Fruit fly (Drosophila melanogaster): ENCODE data around the gene vanin-like.

The vanin-like gene

DNA sequence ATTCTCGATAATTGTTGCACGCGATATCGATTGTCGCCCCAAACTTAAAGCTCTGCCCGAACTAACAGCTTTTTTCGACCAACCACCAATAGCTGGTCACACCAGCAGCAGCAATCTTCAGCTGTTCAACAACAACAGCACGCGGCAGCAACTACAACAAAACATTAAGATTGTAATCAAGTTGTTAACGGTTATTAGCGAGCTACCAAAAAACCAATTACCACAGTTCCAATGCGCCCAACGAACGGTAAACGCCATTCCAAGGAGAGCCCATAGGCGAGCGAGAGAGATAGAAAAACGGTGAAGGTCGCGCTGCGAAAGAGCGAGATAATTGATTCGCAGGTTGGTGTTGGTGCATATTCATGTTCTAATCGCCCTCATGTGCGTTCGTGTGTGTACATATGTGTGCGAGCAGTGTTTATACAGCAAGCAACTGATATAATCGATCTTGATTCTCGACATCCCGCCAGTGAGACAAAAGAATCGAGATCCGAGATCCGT is 17.5 kb upstream of the vanin-like start, which contains the start of gene Efr (continued):
- TF ChIP-seq gcm2 (GFP tag; optimal IDR thresholded peaks at IDR 0.05) (no peak), CG18262 (tag; optimal IDR thresholded peaks at IDR 0.05) (no peak), CHES-1-like (GFP tag; optimal IDR thresholded peaks at IDR 0.05) (no peak), Doc3 (GFP tag; IDR thresholded peaks at IDR 0.05; ENCODE audit: partially characterized antibody) (0 out of 3 replicates have a peak, but pooled peaks have one; percentile 14), esg (GFP tag; conservative IDR thresholded peaks at IDR 0.05) (no peak), tna (GFP tag; IDR thresholded peaks at IDR 0.05; ENCODE audit: partially characterized antibody) (no peak)

DNA sequence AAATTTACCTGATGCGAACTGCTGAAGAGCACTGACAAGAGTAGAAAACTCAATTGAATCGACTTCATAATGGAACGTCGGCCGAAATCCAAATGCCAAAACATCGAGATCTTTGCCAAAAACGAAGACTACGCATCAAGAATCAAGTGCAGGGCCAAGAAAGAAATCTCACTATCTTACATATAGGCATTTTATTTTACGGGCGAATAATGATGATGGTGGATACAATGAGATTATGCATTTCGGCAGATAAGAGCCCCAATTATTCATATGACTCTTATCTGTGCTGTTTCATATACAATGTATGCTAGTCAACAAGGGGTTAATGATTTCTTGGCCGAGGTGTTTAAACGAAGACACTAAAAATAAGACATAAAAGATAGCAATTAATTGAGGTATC is 16.9 kb upstream of the vanin-like start, which contains the start of gene Btnd:
TSS of gene Btnd (minus strand) at position 101 of the 400 bp plus-strand sequence.
- TF ChIP-seq YL-1 (GFP tag; optimal IDR thresholded peaks at IDR 0.05) = no peak
- no peak for TF ChIP-seq CG14050 (GFP tag; IDR thresholded peaks at IDR 0.05)
- no peak for TF ChIP-seq CG5245 (GFP tag; optimal IDR thresholded peaks at IDR 0.05)
- TF ChIP-seq unpg (GFP tag; optimal IDR thresholded peaks at IDR 0.05) = no peak
- TF ChIP-seq CG11085 (GFP tag; IDR thresholded peaks at IDR 0.05) = no peak
- no peak for TF ChIP-seq nom (GFP tag; optimal IDR thresholded peaks at IDR 0.05)
- TF ChIP-seq CG4404 (GFP tag; IDR thresholded peaks at IDR 0.05) = no peak

DNA sequence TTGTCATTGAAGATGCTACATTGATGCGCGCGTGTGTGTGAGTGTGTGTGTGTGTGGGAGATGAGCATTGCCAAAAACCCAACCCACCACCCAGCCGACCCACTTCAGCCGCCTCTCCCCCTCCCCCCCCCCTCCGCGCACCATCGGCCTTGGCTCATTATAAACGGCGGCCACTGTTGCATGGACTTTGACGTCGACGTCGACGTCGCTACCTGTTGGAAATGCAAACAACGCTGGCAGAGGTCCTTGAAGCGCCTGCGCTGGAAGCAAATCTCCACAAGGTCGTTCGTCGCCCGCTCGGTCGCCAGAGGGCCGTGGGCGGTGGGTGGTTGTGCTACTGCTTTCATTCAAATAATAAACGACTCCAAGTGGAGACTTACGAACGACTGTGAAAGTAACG is 14.3 kb upstream of the vanin-like start:
- TF ChIP-seq CG2712 (tag; optimal IDR thresholded peaks at IDR 0.05) = no peak
- no peak for TF ChIP-seq CG9609 (GFP tag; optimal IDR thresholded peaks at IDR 0.05)
- no peak for TF ChIP-seq Drgx (GFP tag; IDR thresholded peaks at IDR 0.05)
- TF ChIP-seq CG12236 (GFP tag; optimal IDR thresholded peaks at IDR 0.05) = no peak
- TF ChIP-seq yki (optimal IDR thresholded peaks at IDR 0.05) = no peak
- no peak for TF ChIP-seq pfk (GFP tag; optimal IDR thresholded peaks at IDR 0.05)
- peak; percentile 58 for TF ChIP-seq crol (GFP tag; IDR thresholded peaks at IDR 0.05)
- TF ChIP-seq Gug (GFP tag; IDR thresholded peaks at IDR 0.05) = no peak
- TF ChIP-seq cato (GFP tag; optimal IDR thresholded peaks at IDR 0.05; ENCODE audit: borderline replicate concordance) = no peak
- TF ChIP-seq CG17802 (tag; optimal IDR thresholded peaks at IDR 0.05) = no peak
- no peak for TF ChIP-seq CG7357 (GFP tag; IDR thresholded peaks at IDR 0.05)
- peak; percentile 85 for TF ChIP-seq Deaf1 (tag; optimal IDR thresholded peaks at IDR 0.05)
- no peak for TF ChIP-seq CG30020 (tag; optimal IDR thresholded peaks at IDR 0.05)
- TF ChIP-seq Hr39 (optimal IDR thresholded peaks at IDR 0.05) = peak; percentile 56
- peak; percentile 31 for TF ChIP-seq CG18599 (GFP tag; optimal IDR thresholded peaks at IDR 0.05)
- TF ChIP-seq CG14050 (GFP tag; IDR thresholded peaks at IDR 0.05) = no peak
- peak; percentile 61 for TF ChIP-seq ewg (GFP tag; optimal IDR thresholded peaks at IDR 0.05)
- TF ChIP-seq CG4360 (GFP tag; IDR thresholded peaks at IDR 0.05) = no peak
- no peak for TF ChIP-seq CG5180 (GFP tag; optimal IDR thresholded peaks at IDR 0.05)
- peak; percentile 96 for TF ChIP-seq scrt (GFP tag; optimal IDR thresholded peaks at IDR 0.05)
- no peak for TF ChIP-seq gfzf (GFP tag; optimal IDR thresholded peaks at IDR 0.05)
- no peak for TF ChIP-seq Bdp1 (GFP tag; optimal IDR thresholded peaks at IDR 0.05)
- TF ChIP-seq fu2 (GFP tag; optimal IDR thresholded peaks at IDR 0.05) = no peak
- TF ChIP-seq corto (GFP tag; optimal IDR thresholded peaks at IDR 0.05) = no peak
- TF ChIP-seq vvl (GFP tag; IDR thresholded peaks at IDR 0.05) = no peak
- TF ChIP-seq sqz (GFP tag; optimal IDR thresholded peaks at IDR 0.05) = no peak
- no peak for TF ChIP-seq CG11695 (GFP tag; IDR thresholded peaks at IDR 0.05)
- TF ChIP-seq chn (GFP tag; optimal IDR thresholded peaks at IDR 0.05) = no peak
- TF ChIP-seq CG9817 (tag; optimal IDR thresholded peaks at IDR 0.05) = no peak
- peak; percentile 87 for TF ChIP-seq Adf1 (GFP tag; IDR thresholded peaks at IDR 0.05)
- TF ChIP-seq CG2875 (GFP tag; optimal IDR thresholded peaks at IDR 0.05) = no peak
- peak; percentile 35 for TF ChIP-seq abd-A (tag; optimal IDR thresholded peaks at IDR 0.05)
- no peak for TF ChIP-seq lmd (GFP tag; IDR thresholded peaks at IDR 0.05)
- TF ChIP-seq tin (GFP tag; optimal IDR thresholded peaks at IDR 0.05) = no peak
- 0 out of 4 replicates have a peak, but pooled peaks have one; percentile 14 for TF ChIP-seq chinmo (GFP tag; IDR thresholded peaks at IDR 0.05; ENCODE audit: partially characterized antibody)
